Fruit fly (Drosophila melanogaster) whole organism, embryonic: ENCODE results near the gene kay.

Experiments
- Bdp1 ChIP-seq: fragments of 200-800 bp; sonication (Bioruptor generic); optimal IDR thresholded peaks from 3 replicates; lab custom pipeline; 2016; ENCODE audit warnings: missing biosample characterization, missing genetic modification characterization
- Blimp-1 ChIP-seq: fragments of 200-800 bp; sonication (Bioruptor generic); optimal IDR thresholded peaks from 3 replicates; lab custom pipeline; 2018; ENCODE audit warnings: missing biosample characterization, missing genetic modification characterization, mild to moderate bottlenecking, moderate library complexity, missing genetic modification reagents
- CG10147 ChIP-seq: fragments of 200-800 bp; sonication (Bioruptor generic); optimal IDR thresholded peaks from 2 replicates; lab custom pipeline; 2019; ENCODE audit warnings: missing biosample characterization, mild to moderate bottlenecking, missing genetic modification characterization, moderate library complexity
- CG1233 ChIP-seq: fragments of 200-800 bp; sonication (Bioruptor generic); optimal IDR thresholded peaks from 4 replicates; lab custom pipeline; 2018; ENCODE audit warnings: missing biosample characterization, mild to moderate bottlenecking, missing genetic modification characterization
- CG12391 ChIP-seq: fragments of 200-800 bp; sonication (Bioruptor generic); optimal IDR thresholded peaks from 3 replicates; lab custom pipeline; 2018; ENCODE audit warnings: missing biosample characterization, mild to moderate bottlenecking, missing genetic modification characterization, moderate library complexity
- CG12769 ChIP-seq: fragments of 200-800 bp; sonication (Bioruptor generic); optimal IDR thresholded peaks from 2 replicates; lab custom pipeline; 2019; ENCODE audit warnings: missing biosample characterization, mild to moderate bottlenecking, missing genetic modification characterization, moderate library complexity
- CG14050 ChIP-seq: fragments of 200-800 bp; sonication (Bioruptor generic); IDR thresholded peaks from 3 replicates; pipeline ENCODE4 v1.3.6; 2022; ENCODE audit warnings: missing biosample characterization, missing genetic modification characterization
- CG17612 ChIP-seq: fragments of 200-800 bp; sonication (Bioruptor generic); IDR thresholded peaks from 2 replicates; pipeline ENCODE4 v1.3.6; 2022; ENCODE audit warnings: missing biosample characterization, missing genetic modification characterization
- CG18011 ChIP-seq: fragments of 200-800 bp; sonication (Bioruptor generic); optimal IDR thresholded peaks from 2 replicates; lab custom pipeline; 2017; ENCODE audit warnings: missing biosample characterization, missing genetic modification characterization, mild to moderate bottlenecking, moderate library complexity, missing genotype
- CG18599 ChIP-seq: fragments of 200-800 bp; sonication (Bioruptor generic); optimal IDR thresholded peaks from 3 replicates; lab custom pipeline; 2017; ENCODE audit warnings: missing biosample characterization, missing genetic modification characterization, mild to moderate bottlenecking, moderate library complexity, missing genetic modification reagents
- CG2889 ChIP-seq: fragments of 200-800 bp; sonication (Bioruptor generic); IDR thresholded peaks from 3 replicates; pipeline ENCODE4 v1.3.6; 2022; ENCODE audit warnings: missing biosample characterization, missing genetic modification characterization
- CG31441 ChIP-seq: fragments of 200-800 bp; sonication (Bioruptor generic); IDR thresholded peaks from 2 replicates; pipeline ENCODE4 v1.3.6; 2022; ENCODE audit warnings: missing biosample characterization, missing genetic modification characterization
- CG32767 ChIP-seq: fragments of 200-800 bp; sonication (Bioruptor generic); IDR thresholded peaks from 2 replicates; pipeline ENCODE4 v1.3.6; 2022; ENCODE audit warnings: missing biosample characterization, missing genetic modification characterization
- CG33557 ChIP-seq: fragments of 200-800 bp; sonication (Bioruptor generic); optimal IDR thresholded peaks from 2 replicates; lab custom pipeline; 2019; ENCODE audit warnings: missing biosample characterization, mild to moderate bottlenecking, missing genetic modification characterization, moderate library complexity
- CG4617 ChIP-seq: fragments of 200-800 bp; sonication (Bioruptor generic); optimal IDR thresholded peaks from 3 replicates; lab custom pipeline; 2016; ENCODE audit warnings: missing biosample characterization, missing genetic modification characterization, borderline replicate concordance
- CG5953 ChIP-seq: fragments of 200-800 bp; sonication (Bioruptor generic); IDR thresholded peaks from 2 replicates; pipeline ENCODE4 v1.3.6; 2022; ENCODE audit warnings: missing biosample characterization, missing genetic modification characterization
- Deaf1 ChIP-seq: fragments of 200-800 bp; optimal IDR thresholded peaks from 3 replicates; lab custom pipeline; 2019; ENCODE audit warnings: missing biosample characterization, mild to moderate bottlenecking, missing genetic modification characterization, moderate library complexity
- ERR ChIP-seq: fragments of 200-800 bp; sonication (Bioruptor generic); optimal IDR thresholded peaks from 2 replicates; lab custom pipeline; 2016; ENCODE audit warnings: missing biosample characterization, missing genetic modification characterization
- Fer1 ChIP-seq: fragments of 200-800 bp; sonication (Bioruptor generic); optimal IDR thresholded peaks from 2 replicates; lab custom pipeline; 2017; ENCODE audit warnings: missing biosample characterization, mild to moderate bottlenecking, missing genetic modification characterization
- Gsc ChIP-seq: fragments of 200-800 bp; sonication (Bioruptor generic); IDR thresholded peaks from 2 replicates; pipeline ENCODE4 v1.3.6; 2022; ENCODE audit warnings: missing biosample characterization, missing genetic modification characterization
- HHEX ChIP-seq: fragments of 200-800 bp; sonication (Bioruptor generic); optimal IDR thresholded peaks from 3 replicates; lab custom pipeline; 2017; ENCODE audit warnings: missing biosample characterization, mild to moderate bottlenecking, missing genetic modification characterization, missing genetic modification reagents
- HmgZ ChIP-seq: fragments of 200-800 bp; sonication (Bioruptor generic); optimal IDR thresholded peaks from 2 replicates; lab custom pipeline; 2018; ENCODE audit warnings: missing biosample characterization, mild to moderate bottlenecking, missing genetic modification characterization
- Lpt ChIP-seq: fragments of >200 bp; optimal IDR thresholded peaks from 2 replicates; lab custom pipeline; 2018; ENCODE audit warnings: missing biosample characterization, missing genetic modification characterization
- Med ChIP-seq: fragments of 200-800 bp; sonication (Bioruptor generic); peaks from one replicate; lab custom pipeline; 2016; ENCODE audit warnings: missing biosample characterization, missing genetic modification characterization, mild to moderate bottlenecking, inconsistent platforms, moderate library complexity
- Mes4 ChIP-seq: fragments of 200-800 bp; sonication (Bioruptor generic); optimal IDR thresholded peaks from 2 replicates; lab custom pipeline; 2016; ENCODE audit warnings: missing biosample characterization, missing genetic modification characterization
- Six4 ChIP-seq: fragments of 200-800 bp; sonication (Bioruptor generic); optimal IDR thresholded peaks from 2 replicates; lab custom pipeline; 2016; ENCODE audit warnings: missing biosample characterization, missing genetic modification characterization
- Stat92E ChIP-seq, 3 experiments: fragments of >200 bp in 2 of 3; fragments of 200-800 bp in 1 of 3; sonication (Bioruptor generic) in 1 of 3; optimal IDR thresholded peaks; 2 replicates each; lab custom pipeline; 2017 to 2019; ENCODE audit warnings: missing biosample characterization in 3 of 3, missing genetic modification characterization in 3 of 3, mild to moderate bottlenecking in 1 of 3, moderate library complexity in 1 of 3
- Taf1 ChIP-seq: fragments of 200-800 bp; sonication (Bioruptor generic); IDR thresholded peaks from 2 replicates; pipeline ENCODE4 v1.3.6; 2022; ENCODE audit warnings: missing biosample characterization, missing genetic modification characterization
- da ChIP-seq: fragments of 200-800 bp; sonication (Bioruptor generic); optimal IDR thresholded peaks from 2 replicates; lab custom pipeline; 2016; ENCODE audit warnings: missing biosample characterization, missing genetic modification characterization
- gcm2 ChIP-seq: fragments of 200-800 bp; sonication (Bioruptor generic); optimal IDR thresholded peaks from 2 replicates; lab custom pipeline; 2016; ENCODE audit warnings: missing biosample characterization, missing genetic modification characterization
- grau ChIP-seq: fragments of 200-800 bp; optimal IDR thresholded peaks from 3 replicates; lab custom pipeline; 2019; ENCODE audit warnings: missing biosample characterization, mild to moderate bottlenecking, missing genetic modification characterization, moderate library complexity
- insv ChIP-seq, 2 experiments: fragments of 200-800 bp; sonication (Bioruptor generic); optimal IDR thresholded peaks; 3 replicates each; lab custom pipeline; 2016 to 2018; ENCODE audit warnings: missing biosample characterization in 2 of 2, missing genetic modification characterization in 2 of 2
- knrl ChIP-seq: fragments of 200-800 bp; sonication (Bioruptor generic); IDR thresholded peaks from 3 replicates; pipeline ENCODE4 v1.3.6; 2022; ENCODE audit warnings: missing biosample characterization, missing genetic modification characterization; ENCODE audit not compliant: partially characterized antibody
- lola ChIP-seq, 3 experiments: fragments of >200 bp in 2 of 3; fragments of 200-800 bp in 1 of 3; sonication (Bioruptor generic) in 1 of 3; optimal IDR thresholded peaks; 2 replicates each; lab custom pipeline; 2017 to 2019; ENCODE audit warnings: missing biosample characterization in 3 of 3, missing genetic modification characterization in 3 of 3, mild to moderate bottlenecking in 1 of 3, moderate library complexity in 1 of 3
- maf-S ChIP-seq: fragments of 200-800 bp; sonication (Bioruptor generic); optimal IDR thresholded peaks from 2 replicates; lab custom pipeline; 2016; ENCODE audit warnings: missing biosample characterization, missing genetic modification characterization
- odd ChIP-seq: fragments of 200-800 bp; sonication (Bioruptor generic); optimal IDR thresholded peaks from 2 replicates; lab custom pipeline; 2017; ENCODE audit warnings: missing biosample characterization, mild to moderate bottlenecking, missing genetic modification characterization
- onecut ChIP-seq: fragments of 200-800 bp; sonication (Bioruptor generic); IDR thresholded peaks from 2 replicates; pipeline ENCODE4 v1.3.6; 2022; ENCODE audit warnings: missing biosample characterization, missing genetic modification characterization
- pan ChIP-seq, 4 experiments: fragments of >200 bp in 3 of 4; fragments of 200-800 bp in 1 of 4; sonication (Bioruptor generic) in 1 of 4; optimal IDR thresholded peaks in 3 of 4; IDR thresholded peaks in 1 of 4; 2 replicates each; pipeline versions ENCODE4 v1.3.6 to Lab custom; 2017 to 2022; ENCODE audit warnings: missing biosample characterization in 2 of 4, missing genetic modification characterization in 2 of 4, mixed read lengths in 1 of 4
- pum ChIP-seq: fragments of 200-800 bp; sonication (Bioruptor generic); optimal IDR thresholded peaks from 2 replicates; lab custom pipeline; 2016; ENCODE audit warnings: missing biosample characterization, missing genetic modification characterization
- ranshi ChIP-seq: fragments of 200-800 bp; sonication (Bioruptor generic); IDR thresholded peaks from 2 replicates; pipeline ENCODE4 v1.3.6; 2022; ENCODE audit warnings: missing biosample characterization, missing genetic modification characterization
- ro ChIP-seq: fragments of 200-800 bp; sonication (Bioruptor generic); IDR thresholded peaks from 2 replicates; pipeline ENCODE4 v1.3.6; 2022; ENCODE audit warnings: missing biosample characterization, missing genetic modification characterization
- row ChIP-seq: fragments of 200-800 bp; sonication (Bioruptor generic); IDR thresholded peaks from 3 replicates; pipeline ENCODE4 v1.3.6; 2022; ENCODE audit warnings: missing biosample characterization, missing genetic modification characterization
- seq ChIP-seq: fragments of 200-800 bp; sonication (Bioruptor generic); IDR thresholded peaks from 2 replicates; pipeline ENCODE4 v1.3.6; 2022; ENCODE audit warnings: missing biosample characterization, missing genetic modification characterization
- sob ChIP-seq: fragments of 200-800 bp; sonication (Bioruptor generic); IDR thresholded peaks from 2 replicates; pipeline ENCODE4 v1.3.6; 2022; ENCODE audit warnings: missing biosample characterization, missing genetic modification characterization
- stc ChIP-seq: fragments of 200-800 bp; sonication (Bioruptor generic); IDR thresholded peaks from 2 replicates; pipeline ENCODE4 v1.3.6; 2022; ENCODE audit warnings: missing biosample characterization, missing genetic modification characterization
- usp ChIP-seq: fragments of >200 bp; optimal IDR thresholded peaks from 2 replicates; lab custom pipeline; 2017; ENCODE audit warnings: missing biosample characterization, missing genetic modification characterization
- vvl ChIP-seq: fragments of 200-800 bp; sonication (Bioruptor generic); IDR thresholded peaks from 2 replicates; pipeline ENCODE4 v1.3.6; 2022; ENCODE audit warnings: missing biosample characterization, missing genetic modification characterization

The kay gene

DNA sequence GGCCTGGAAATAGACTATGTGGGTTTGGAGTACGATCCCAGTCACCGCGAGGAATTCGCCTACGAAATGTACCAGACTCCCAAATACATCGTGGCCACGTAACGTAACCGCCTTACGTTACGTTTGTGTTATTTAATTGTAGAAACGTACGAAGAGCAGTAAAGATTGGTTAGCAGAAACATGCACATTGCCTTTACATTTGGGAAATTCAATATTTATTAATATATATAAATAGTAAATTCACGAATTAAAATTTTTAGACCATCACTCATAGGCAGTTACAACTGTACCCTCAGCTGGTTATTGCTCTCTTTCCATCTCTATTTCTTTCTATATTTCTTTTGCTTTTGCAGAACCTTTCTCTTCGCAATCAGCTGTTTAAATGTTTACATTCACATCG, 27.9 kb upstream of the kay start, which contains the start of gene Gnpnat (continued):
- TF ChIP-seq HmgZ (tag; lab: Kevin White, UChicago) (peak; percentile 58), ranshi (no peak), CG32767 (GFP tag; lab: Robert Waterston, UW) (no peak), HHEX (GFP tag; lab: Kevin White, UChicago) (peak; percentile 48), grau (tag; lab: Kevin White, UChicago) (peak; percentile 96), lola (GFP tag; optimal IDR thresholded peaks at IDR 0.05; lab: Kevin White, UChicago) (peak in 1 of 3 experiments; percentile 27)

DNA sequence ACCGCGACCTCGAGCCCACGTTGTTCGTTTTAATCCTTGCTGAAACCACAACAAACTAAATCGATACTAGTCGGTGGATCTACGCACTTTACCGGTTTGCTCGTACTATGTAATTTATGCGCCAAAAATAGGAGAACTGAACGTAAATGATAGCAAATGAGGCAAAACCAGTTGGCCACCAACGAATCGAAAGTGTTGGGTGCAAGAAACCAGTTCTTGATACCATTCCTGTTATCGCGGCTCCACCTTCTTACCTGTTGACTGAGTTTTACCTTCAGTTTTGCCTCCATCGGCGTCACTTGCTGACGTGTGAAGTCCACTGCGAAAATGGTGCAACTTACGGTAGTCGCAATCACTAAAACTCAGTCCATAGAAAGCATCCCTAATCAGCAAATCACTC, 25.7 kb upstream of the kay start:
- TF ChIP-seq sob (GFP tag; lab: Robert Waterston, UW) (no peak), CG10147 (GFP tag; lab: Kevin White, UChicago) (no peak), CG18599 (GFP tag; lab: Kevin White, UChicago) (no peak), Blimp-1 (GFP tag; lab: Kevin White, UChicago) (peak; percentile 77), CG4617 (GFP tag; lab: Kevin White, UChicago) (no peak), onecut (GFP tag; lab: Robert Waterston, UW) (peak; percentile 40; the same call in 1 of the 2 replicates), Deaf1 (no peak), Stat92E (GFP tag; optimal IDR thresholded peaks at IDR 0.05; lab: Kevin White, UChicago) (no peak), Fer1 (GFP tag; lab: Kevin White, UChicago) (no peak), ro (GFP tag; lab: Robert Waterston, UW) (no peak), CG31441 (GFP tag; lab: Robert Waterston, UW) (no peak), Med (GFP tag; lab: Kevin White, UChicago) (peak; percentile 41), CG12769 (tag; lab: Kevin White, UChicago) (peak; percentile 47)

DNA sequence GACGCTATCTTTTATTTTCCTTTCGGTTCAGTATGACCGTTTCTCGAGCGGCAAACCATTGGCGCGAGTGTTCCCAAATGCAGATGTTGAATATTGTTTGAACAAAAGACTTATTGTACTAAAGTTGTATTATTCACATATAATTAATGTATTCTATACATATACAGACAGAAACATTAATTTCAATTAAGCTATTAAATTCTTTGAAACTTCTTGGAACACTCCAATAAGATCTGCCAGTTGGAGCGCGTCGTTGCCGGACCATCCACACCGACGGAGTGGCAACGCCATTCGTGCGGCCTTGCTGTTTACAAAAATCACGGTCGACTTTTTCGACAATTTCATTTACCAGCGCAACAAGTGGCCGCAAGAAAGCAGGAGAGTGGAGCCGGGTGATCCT, 20.7 kb upstream of the kay start, which contains the start of the genes Wdr24 and IntS11:
Gene Wdr24 (minus strand): TSS at position 37 of the 400 bp plus-strand sequence.
Gene IntS11 (plus strand): TSS at position 282 of the 400 bp plus-strand sequence.
- TF ChIP-seq CG2889 (GFP tag; lab: Robert Waterston, UW) = peak; percentile 84
- peak; percentile 83 for TF ChIP-seq CG1233 (GFP tag; lab: Kevin White, UChicago)
- no peak for TF ChIP-seq Lpt (GFP tag; lab: Kevin White, UChicago)
- TF ChIP-seq CG5953 (GFP tag; lab: Robert Waterston, UW) = peak; percentile 80; the same call in 1 of the 2 replicates
- TF ChIP-seq CG12391 (tag; lab: Kevin White, UChicago) = peak; percentile 84
- peak; percentile 21 for TF ChIP-seq CG18011 (GFP tag; lab: Kevin White, UChicago)
- peak; percentile 31 to 94 for TF ChIP-seq insv (GFP tag; optimal IDR thresholded peaks at IDR 0.05; lab: Kevin White, UChicago)
- TF ChIP-seq row (GFP tag; lab: Robert Waterston, UW) = peak; percentile 98
- peak; percentile 10 for TF ChIP-seq CG33557
- no peak for TF ChIP-seq Six4 (GFP tag; lab: Kevin White, UChicago)
- no peak; the same call in 2 of the 3 replicates for TF ChIP-seq knrl (GFP tag; lab: Robert Waterston, UW)
- TF ChIP-seq usp = no peak
- peak; percentile 86 for TF ChIP-seq Taf1 (GFP tag; lab: Robert Waterston, UW)
- TF ChIP-seq gcm2 (GFP tag; lab: Kevin White, UChicago) = peak; percentile 4
- TF ChIP-seq ERR (GFP tag; lab: Kevin White, UChicago) = peak; percentile 15
- TF ChIP-seq vvl (GFP tag; lab: Robert Waterston, UW) = peak; percentile 96
- peak; percentile 47 for TF ChIP-seq maf-S (GFP tag; lab: Kevin White, UChicago)
- peak; percentile 82 for TF ChIP-seq Gsc (GFP tag; lab: Robert Waterston, UW)
- TF ChIP-seq seq (GFP tag; lab: Robert Waterston, UW) = peak; percentile 69
- TF ChIP-seq da (GFP tag; lab: Kevin White, UChicago) = no peak
- peak; percentile 61 for TF ChIP-seq Deaf1
- TF ChIP-seq stc (GFP tag; lab: Robert Waterston, UW) = peak; percentile 87
- peak; percentile 83; the same call in 2 of the 3 replicates for TF ChIP-seq CG14050 (GFP tag; lab: Robert Waterston, UW)
- peak; percentile 76; the same call in 1 of the 2 replicates for TF ChIP-seq CG17612 (GFP tag; lab: Robert Waterston, UW)
- no peak for TF ChIP-seq pan (optimal IDR thresholded peaks at IDR 0.05; lab: Kevin White, UChicago)
- peak in 1 of 2 experiments; percentile 96 for TF ChIP-seq pan (GFP tag; optimal IDR thresholded peaks at IDR 0.05 in 1 of 2, IDR thresholded peaks at IDR 0.05 in 1 of 2)
- TF ChIP-seq Bdp1 (GFP tag; lab: Kevin White, UChicago) = peak; percentile 44
- peak; percentile 52 for TF ChIP-seq pum
- TF ChIP-seq Mes4 (GFP tag; lab: Kevin White, UChicago) = peak; percentile 36
- no peak for TF ChIP-seq odd
